Fruit fly (Drosophila melanogaster): ENCODE measurements around the gene CG34273.
A peak's percentile ranks its signal among the peaks of the same experiment; 100 is the strongest.

CG34273 gene

DNA sequence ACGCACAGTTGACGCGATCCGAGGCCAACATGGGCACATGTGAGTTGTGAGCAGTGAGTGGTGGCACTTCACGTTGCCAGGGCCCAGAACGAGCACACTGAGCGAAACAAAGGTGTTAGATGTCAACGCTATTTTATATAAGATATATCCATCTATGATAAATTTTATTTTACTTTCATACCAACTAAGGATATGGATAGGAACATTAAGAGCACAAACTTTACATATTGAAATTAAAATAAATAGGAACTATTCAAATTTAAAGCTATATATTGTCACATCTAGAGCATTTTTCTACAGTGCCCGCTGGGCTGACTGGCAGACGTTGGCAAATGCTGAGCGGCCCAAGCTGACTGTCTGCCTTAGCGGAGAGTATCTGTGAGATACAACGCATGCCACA, 47.1 kb upstream of the CG34273 start (continued):
- TF ChIP-seq CG13624 (GFP tag; optimal IDR thresholded peaks at IDR 0.05), result no peak
- peak; percentile 69 for TF ChIP-seq Sox102F (GFP tag; optimal IDR thresholded peaks at IDR 0.05)
- TF ChIP-seq NC2β (GFP tag; optimal IDR thresholded peaks at IDR 0.05), result no peak
- TF ChIP-seq sob (GFP tag; IDR thresholded peaks at IDR 0.05), result 0 out of 2 replicates have a peak, but pooled peaks have one; percentile 20
- peak; percentile 65 for TF ChIP-seq CG2202 (tag; optimal IDR thresholded peaks at IDR 0.05)
- no peak for TF ChIP-seq CG10543 (GFP tag; optimal IDR thresholded peaks at IDR 0.05)
- TF ChIP-seq pnt (GFP tag; optimal IDR thresholded peaks at IDR 0.05), result no peak
- TF ChIP-seq tap (tag; optimal IDR thresholded peaks at IDR 0.05), result peak; percentile 65
- TF ChIP-seq MBD-R2 (GFP tag; IDR thresholded peaks at IDR 0.05), result no peak
- no peak; the same call in none of the 2 replicates for TF ChIP-seq slbo (GFP tag; IDR thresholded peaks at IDR 0.05)
- peak; percentile 53; the same call in 1 of the 3 replicates for TF ChIP-seq ase (GFP tag; IDR thresholded peaks at IDR 0.05)
- peak; percentile 75 for TF ChIP-seq Oli (tag; optimal IDR thresholded peaks at IDR 0.05)
- TF ChIP-seq al (GFP tag; IDR thresholded peaks at IDR 0.05), result no peak
- TF ChIP-seq wdn (GFP tag; IDR thresholded peaks at IDR 0.05), result no peak
- no peak for TF ChIP-seq psq (GFP tag; optimal IDR thresholded peaks at IDR 0.05)
- peak; percentile 64 for TF ChIP-seq Chrac-16 (GFP tag; optimal IDR thresholded peaks at IDR 0.05)
- peak; percentile 43 for TF ChIP-seq Asciz (GFP tag; optimal IDR thresholded peaks at IDR 0.05)
- no peak for TF ChIP-seq inv (GFP tag; IDR thresholded peaks at IDR 0.05; ENCODE audit: partially characterized antibody)
- TF ChIP-seq CG17568 (GFP tag; optimal IDR thresholded peaks at IDR 0.05), result peak; percentile 13
- peak in 1 of 2 experiments; percentile 51 for TF ChIP-seq Pdp1 (GFP tag; optimal IDR thresholded peaks at IDR 0.05)
- no peak for TF ChIP-seq CG9609 (GFP tag; optimal IDR thresholded peaks at IDR 0.05)
- TF ChIP-seq Hr78 (GFP tag; optimal IDR thresholded peaks at IDR 0.05), result peak in 1 of 2 experiments; percentile 43
- no peak for TF ChIP-seq Hey (tag; optimal IDR thresholded peaks at IDR 0.05)
- TF ChIP-seq CG42726 (GFP tag; IDR thresholded peaks at IDR 0.05; ENCODE audit: partially characterized antibody), result no peak
- peak; percentile 76 for TF ChIP-seq Ssrp (tag; optimal IDR thresholded peaks at IDR 0.05)
- TF ChIP-seq CG13894 (tag; optimal IDR thresholded peaks at IDR 0.05), result no peak
- peak; percentile 2; the same call in 1 of the 2 replicates for TF ChIP-seq Rx (GFP tag; IDR thresholded peaks at IDR 0.05)
- TF ChIP-seq HLH3B (GFP tag; IDR thresholded peaks at IDR 0.05), result peak; percentile 37; the same call in 1 of the 2 replicates
- TF ChIP-seq h (optimal IDR thresholded peaks at IDR 0.05), result no peak
- TF ChIP-seq caup (GFP tag; optimal IDR thresholded peaks at IDR 0.05; ENCODE audit: severe bottlenecking), result no peak
- TF ChIP-seq CG9876 (GFP tag; optimal IDR thresholded peaks at IDR 0.05), result no peak
- TF ChIP-seq Elba2 (GFP tag; optimal IDR thresholded peaks at IDR 0.05), result no peak
- no peak for TF ChIP-seq CG6765 (GFP tag; optimal IDR thresholded peaks at IDR 0.05)
- TF ChIP-seq Neu2 (GFP tag; optimal IDR thresholded peaks at IDR 0.05; ENCODE audit: borderline replicate concordance), result no peak
- peak; percentile 17; the same call in 1 of the 2 replicates for TF ChIP-seq onecut (GFP tag; IDR thresholded peaks at IDR 0.05)
- TF ChIP-seq CG34376 (GFP tag; optimal IDR thresholded peaks at IDR 0.05), result no peak
- no peak for TF ChIP-seq CTCF (GFP tag; optimal IDR thresholded peaks at IDR 0.05)
- TF ChIP-seq CG18262 (tag; optimal IDR thresholded peaks at IDR 0.05), result peak; percentile 81
- TF ChIP-seq Deaf1 (tag; optimal IDR thresholded peaks at IDR 0.05), result no peak
- TF ChIP-seq btn (GFP tag; optimal IDR thresholded peaks at IDR 0.05), result no peak
- peak; percentile 80 for TF ChIP-seq gem (tag; optimal IDR thresholded peaks at IDR 0.05)
- no peak for TF ChIP-seq pfk (GFP tag; optimal IDR thresholded peaks at IDR 0.05)
- no peak for TF ChIP-seq hbn (GFP tag; IDR thresholded peaks at IDR 0.05; ENCODE audit: partially characterized antibody)
- TF ChIP-seq Mad (GFP tag; optimal IDR thresholded peaks at IDR 0.05), result peak; percentile 45
- no peak for TF ChIP-seq CG11456 (GFP tag; IDR thresholded peaks at IDR 0.05)
- TF ChIP-seq Atf6 (GFP tag; IDR thresholded peaks at IDR 0.05), result peak; percentile 53; the same call in 1 of the 2 replicates
- no peak for TF ChIP-seq tup (GFP tag; optimal IDR thresholded peaks at IDR 0.05)
- no peak for TF ChIP-seq crol (GFP tag; IDR thresholded peaks at IDR 0.05)
- TF ChIP-seq CG14710 (tag; optimal IDR thresholded peaks at IDR 0.05), result peak; percentile 79
- no peak for TF ChIP-seq CG12299 (tag; optimal IDR thresholded peaks at IDR 0.05)
- no peak for TF ChIP-seq klu (GFP tag; IDR thresholded peaks at IDR 0.05)
